Fruit fly (Drosophila melanogaster) whole organism, prepupa: ENCODE data around the gene CG13713.

Source experiments
- Blimp-1 ChIP-seq: fragments of 200-800 bp; sonication (Bioruptor generic); optimal IDR thresholded peaks from 3 replicates; lab custom pipeline; 2017; ENCODE audit warnings: missing biosample characterization, missing genetic modification characterization, mild to moderate bottlenecking, moderate library complexity, missing genetic modification reagents
- CG32006 ChIP-seq: fragments of 200-800 bp; sonication (Bioruptor generic); optimal IDR thresholded peaks from 3 replicates; lab custom pipeline; 2017; ENCODE audit warnings: missing biosample characterization, mild to moderate bottlenecking, missing genetic modification characterization
- CG6276 ChIP-seq: fragments of 200-800 bp; sonication (Bioruptor generic); optimal IDR thresholded peaks from 2 replicates; lab custom pipeline; 2017; ENCODE audit warnings: missing biosample characterization, mild to moderate bottlenecking, missing genetic modification characterization
- CG9139 ChIP-seq: fragments of 200-800 bp; sonication (Bioruptor generic); optimal IDR thresholded peaks from 3 replicates; lab custom pipeline; 2017; ENCODE audit warnings: missing biosample characterization, mild to moderate bottlenecking, missing genetic modification characterization
- Ets21C ChIP-seq: fragments of 200-800 bp; sonication (Bioruptor generic); optimal IDR thresholded peaks from 3 replicates; lab custom pipeline; 2016; ENCODE audit warnings: missing biosample characterization, missing genetic modification characterization
- Gug ChIP-seq: fragments of 200-800 bp; sonication (Bioruptor generic); IDR thresholded peaks from 2 replicates; pipeline ENCODE4 v1.3.6; 2022; ENCODE audit warnings: missing biosample characterization, missing genetic modification characterization
- Hr4 ChIP-seq: fragments of 200-800 bp; sonication (Bioruptor generic); optimal IDR thresholded peaks from 3 replicates; lab custom pipeline; 2016; ENCODE audit warnings: missing biosample characterization, missing genetic modification characterization
- Lpt ChIP-seq: fragments of 200-800 bp; sonication (Bioruptor generic); optimal IDR thresholded peaks from 3 replicates; lab custom pipeline; 2016; ENCODE audit warnings: missing biosample characterization, missing genetic modification characterization
- Sox102F ChIP-seq: fragments of 200-800 bp; sonication (Bioruptor generic); optimal IDR thresholded peaks from 2 replicates; lab custom pipeline; 2016; ENCODE audit warnings: missing biosample characterization, mild to moderate bottlenecking, missing genetic modification characterization
- cyc ChIP-seq: fragments of 200-800 bp; sonication (Bioruptor generic); optimal IDR thresholded peaks from 3 replicates; lab custom pipeline; 2016; ENCODE audit warnings: missing biosample characterization, missing genetic modification characterization
- eg ChIP-seq: fragments of 200-800 bp; sonication (Bioruptor generic); IDR thresholded peaks from 3 replicates; pipeline ENCODE4 v1.3.6; 2022; ENCODE audit warnings: missing biosample characterization, missing genetic modification characterization
- fd85E ChIP-seq: fragments of 200-800 bp; sonication (Bioruptor generic); optimal IDR thresholded peaks from 3 replicates; lab custom pipeline; 2016; ENCODE audit warnings: missing biosample characterization, missing genetic modification characterization
- pdm3 ChIP-seq: fragments of 200-800 bp; sonication (Bioruptor generic); optimal IDR thresholded peaks from 3 replicates; lab custom pipeline; 2016; ENCODE audit warnings: missing biosample characterization, missing genetic modification characterization

- TF ChIP-seq pdm3, result no peak
- no peak for TF ChIP-seq fd85E (GFP tag; lab: Kevin White, UChicago)
- no peak for TF ChIP-seq Sox102F (GFP tag; lab: Kevin White, UChicago)
- no peak for TF ChIP-seq CG6276
- no peak for TF ChIP-seq Lpt (GFP tag; lab: Kevin White, UChicago)
- TF ChIP-seq CG32006, result no peak
- no peak for TF ChIP-seq Ets21C (GFP tag; lab: Kevin White, UChicago)
- TF ChIP-seq CG9139 (GFP tag; lab: Kevin White, UChicago), result no peak
- no peak for TF ChIP-seq Hr4 (GFP tag; lab: Kevin White, UChicago)
- no peak for TF ChIP-seq Gug (GFP tag; lab: Robert Waterston, UW)
- TF ChIP-seq eg (GFP tag; lab: Robert Waterston, UW), result no peak
- no peak for TF ChIP-seq Blimp-1 (GFP tag; lab: Kevin White, UChicago)
- no peak for TF ChIP-seq cyc (GFP tag; lab: Kevin White, UChicago)
Measured at dm6 chr3L:4667289-4667688, 30.1 kb upstream of the CG13713 start, which contains the start of gene CG32236.
